Worm (Caenorhabditis elegans) whole organism, early embryonic: Measurements from ENCODE around the gene aagr-2.

Experiments
- B0310.2 ChIP-seq: sonication (generic microtip); optimal IDR thresholded peaks from 2 replicates; lab custom pipeline; 2016; ENCODE audit warnings: mild to moderate bottlenecking, missing genetic modification characterization, missing compliant biosample characterization
- F13C5.2 ChIP-seq: sonication (generic microtip); optimal IDR thresholded peaks from 2 replicates; lab custom pipeline; 2017; ENCODE audit warnings: mild to moderate bottlenecking, missing genetic modification characterization, inconsistent platforms, missing compliant biosample characterization
- aly-1 ChIP-seq: sonication (generic microtip); optimal IDR thresholded peaks from 2 replicates; lab custom pipeline; 2016; ENCODE audit warnings: missing genetic modification characterization, missing compliant biosample characterization
- ama-1 ChIP-seq: fragments of 150-350 bp; optimal IDR thresholded peaks from 2 replicates; lab custom pipeline; 2014
- ceh-13 ChIP-seq: fragments of 200-800 bp; sonication (Bioruptor generic); optimal IDR thresholded peaks from 2 replicates; lab custom pipeline; 2018; ENCODE audit warnings: mild to moderate bottlenecking, missing genetic modification characterization, missing compliant biosample characterization
- ceh-36 ChIP-seq: sonication (generic microtip); optimal IDR thresholded peaks from 2 replicates; lab custom pipeline; 2016; ENCODE audit warnings: missing genetic modification characterization, inconsistent platforms, missing compliant biosample characterization
- ets-7 ChIP-seq: sonication (generic microtip); optimal IDR thresholded peaks from 2 replicates; lab custom pipeline; 2016; ENCODE audit warnings: missing genotype, missing genetic modification characterization, missing compliant biosample characterization
- flt-1 ChIP-seq: fragments of 200-800 bp; sonication (Bioruptor generic); IDR thresholded peaks from 2 replicates; pipeline ENCODE4 v1.3.6; 2022; ENCODE audit warnings: missing genetic modification characterization, missing compliant biosample characterization
- hmbx-1 ChIP-seq: sonication (generic microtip); optimal IDR thresholded peaks from 2 replicates; lab custom pipeline; 2016; ENCODE audit warnings: mild to moderate bottlenecking, missing genetic modification characterization, missing compliant biosample characterization
- hmg-4 ChIP-seq: fragments of 200-800 bp; sonication (Bioruptor generic); optimal IDR thresholded peaks from 2 replicates; lab custom pipeline; 2018; ENCODE audit warnings: mild to moderate bottlenecking, missing genetic modification characterization, missing compliant biosample characterization
- hnd-1 ChIP-seq: sonication (generic microtip); optimal IDR thresholded peaks from 2 replicates; lab custom pipeline; 2016; ENCODE audit warnings: missing genetic modification characterization, missing compliant biosample characterization
- pes-1 ChIP-seq: fragments of 200-800 bp; sonication (Bioruptor generic); IDR thresholded peaks from 2 replicates; pipeline ENCODE4 v1.3.6; 2022; ENCODE audit warnings: missing genetic modification reagents, missing genetic modification characterization, missing compliant biosample characterization
- scrt-1 ChIP-seq: fragments of 200-800 bp; sonication (Bioruptor generic); IDR thresholded peaks from 2 replicates; pipeline ENCODE4 v1.3.6; 2022; ENCODE audit warnings: missing genetic modification characterization, missing compliant biosample characterization
- sea-1 ChIP-seq: fragments of 200-800 bp; sonication (Bioruptor generic); conservative IDR thresholded peaks from 2 replicates; pipeline ENCODE4 v1.3.6; 2022; ENCODE audit warnings: missing genetic modification characterization, missing compliant biosample characterization
- tbx-11 ChIP-seq: fragments of 200-800 bp; sonication (Bioruptor generic); IDR thresholded peaks from 2 replicates; pipeline ENCODE4 v1.3.6; 2022; ENCODE audit warnings: missing genetic modification characterization, missing compliant biosample characterization
- tbx-37 ChIP-seq: fragments of 200-800 bp; sonication (Bioruptor generic); conservative IDR thresholded peaks from 2 replicates; pipeline ENCODE4 v1.3.6; 2022; ENCODE audit warnings: missing genetic modification reagents, missing genetic modification characterization, missing compliant biosample characterization
- tra-4 ChIP-seq: sonication (generic microtip); optimal IDR thresholded peaks from 2 replicates; lab custom pipeline; 2017; ENCODE audit warnings: missing genetic modification characterization, missing compliant biosample characterization

The aagr-2 gene

DNA sequence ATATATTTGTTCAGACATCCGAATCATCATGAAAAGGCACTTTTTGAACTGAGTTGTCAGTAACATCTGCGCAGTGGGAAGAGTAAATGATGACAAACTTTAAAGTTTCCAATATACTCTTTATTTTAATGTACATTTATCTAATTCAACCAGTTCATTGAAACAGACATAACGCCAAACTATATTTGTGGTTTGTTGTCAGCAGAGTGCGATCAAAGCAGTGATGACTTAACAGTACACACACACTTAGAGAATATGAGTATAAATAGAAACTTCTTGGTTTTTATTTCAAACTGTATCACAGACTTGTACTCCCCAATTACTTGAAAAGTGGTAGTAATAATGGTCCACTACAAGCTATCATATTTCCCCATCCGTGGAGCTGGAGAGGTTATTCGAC, 41.6 kb downstream of the aagr-2 start, which contains the start of gene gst-8:
Gene gst-8 (plus strand): TSS at position 301 of the 400 bp plus-strand sequence.
- no peak for TF ChIP-seq pes-1 (GFP tag; lab: Robert Waterston, UW)
- no peak for TF ChIP-seq hnd-1 (tag; lab: Kevin White, UChicago)
- TF ChIP-seq sea-1: no peak
- no peak for TF ChIP-seq ets-7 (tag; lab: Kevin White, UChicago)
- no peak for TF ChIP-seq hmg-4
- TF ChIP-seq hmbx-1 (tag; lab: Kevin White, UChicago): no peak
- no peak for TF ChIP-seq ama-1

DNA sequence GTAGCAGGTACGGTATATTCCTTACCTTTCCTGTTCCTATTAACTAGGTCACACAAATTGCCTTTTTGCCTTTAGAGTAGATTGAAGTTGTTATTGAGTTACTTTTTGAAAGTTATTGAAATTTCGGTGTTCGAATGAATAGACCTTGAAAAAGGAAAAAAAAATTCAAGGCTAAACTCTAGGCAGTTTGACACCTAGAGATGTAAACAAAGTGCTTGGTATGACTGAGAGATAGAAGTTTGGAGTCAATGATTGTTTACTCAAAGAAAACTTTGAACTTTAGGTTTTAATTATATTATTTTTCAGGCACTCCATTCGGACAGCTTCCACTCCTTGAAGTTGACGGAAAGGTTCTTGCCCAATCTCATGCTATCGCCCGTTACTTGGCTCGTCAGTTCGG, 42.5 kb downstream of the aagr-2 start:
- TF ChIP-seq aly-1 (no peak), ceh-36 (no peak), hmg-4 (no peak), hnd-1 (tag; lab: Kevin White, UChicago) (no peak), flt-1 (GFP tag; lab: Robert Waterston, UW) (no peak), ama-1 (no peak), tbx-11 (GFP tag; lab: Robert Waterston, UW) (no peak)

DNA sequence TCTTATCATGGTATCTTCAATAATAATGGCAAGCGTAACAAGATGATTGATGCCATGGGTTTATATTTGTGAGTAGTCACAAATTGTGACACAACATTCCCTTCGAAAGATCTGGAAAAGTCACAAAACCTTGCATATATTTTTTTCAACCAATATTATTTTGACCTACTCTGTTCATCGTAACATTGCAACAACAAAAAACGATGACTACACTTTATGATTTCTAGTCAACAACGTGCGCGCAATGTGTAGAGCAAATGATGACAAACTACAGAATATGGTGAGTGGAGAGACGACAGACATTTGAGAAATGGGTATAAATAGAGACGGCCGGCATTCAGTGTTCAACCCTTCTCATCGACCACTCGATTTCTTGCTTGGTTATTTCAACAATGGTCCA, 43.3 kb downstream of the aagr-2 start, which contains the start of gene gst-7:
Gene gst-7 (plus strand): TSS at position 336 of the 400 bp plus-strand sequence.
- TF ChIP-seq hmbx-1 (tag; lab: Kevin White, UChicago): no peak
- TF ChIP-seq aly-1: no peak
- TF ChIP-seq F13C5.2 (tag; lab: Kevin White, UChicago): no peak
- no peak for TF ChIP-seq tra-4 (tag; lab: Kevin White, UChicago)
- no peak for TF ChIP-seq scrt-1 (GFP tag; lab: Robert Waterston, UW)
- TF ChIP-seq hnd-1 (tag; lab: Kevin White, UChicago): no peak
- TF ChIP-seq tbx-11 (GFP tag; lab: Robert Waterston, UW): no peak
- no peak for TF ChIP-seq sea-1
- no peak for TF ChIP-seq hmg-4
- TF ChIP-seq ceh-36: no peak
- no peak for TF ChIP-seq tbx-37 (GFP tag; lab: Robert Waterston, UW)
- TF ChIP-seq flt-1 (GFP tag; lab: Robert Waterston, UW): no peak

DNA sequence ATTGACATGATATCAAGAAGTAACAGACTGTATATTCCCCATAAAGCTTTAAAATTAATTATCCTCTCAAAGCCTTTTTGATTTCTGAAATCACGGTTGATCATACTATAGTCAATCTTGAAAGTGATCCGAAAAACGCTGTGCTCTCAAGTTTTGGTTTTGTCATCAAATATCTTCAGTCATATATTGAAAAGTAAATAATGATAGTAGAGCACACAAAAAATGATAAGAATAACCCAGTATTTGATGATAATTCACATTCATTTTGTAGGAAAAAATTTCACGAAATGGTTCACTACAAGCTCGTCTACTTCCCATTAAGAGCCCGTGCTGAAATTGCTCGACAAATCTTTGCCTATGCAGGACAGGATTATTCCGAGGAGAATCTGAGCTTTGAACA, 45.4 kb downstream of the aagr-2 start, which contains the start of gene gst-6:
Gene gst-6 (plus strand): TSS at position 263 of the 400 bp plus-strand sequence.
- TF ChIP-seq ceh-36 (no peak), B0310.2 (tag; lab: Kevin White, UChicago) (no peak), ceh-13 (GFP tag; lab: Kevin White, UChicago) (no peak), F13C5.2 (tag; lab: Kevin White, UChicago) (no peak), scrt-1 (GFP tag; lab: Robert Waterston, UW) (no peak), pes-1 (GFP tag; lab: Robert Waterston, UW) (no peak), ama-1 (no peak), flt-1 (GFP tag; lab: Robert Waterston, UW) (no peak), hmg-4 (no peak), sea-1 (no peak), hnd-1 (tag; lab: Kevin White, UChicago) (no peak), tbx-11 (GFP tag; lab: Robert Waterston, UW) (no peak), tbx-37 (GFP tag; lab: Robert Waterston, UW) (no peak), hmbx-1 (tag; lab: Kevin White, UChicago) (no peak), aly-1 (no peak), ets-7 (tag; lab: Kevin White, UChicago) (no peak), tra-4 (tag; lab: Kevin White, UChicago) (no peak)

DNA sequence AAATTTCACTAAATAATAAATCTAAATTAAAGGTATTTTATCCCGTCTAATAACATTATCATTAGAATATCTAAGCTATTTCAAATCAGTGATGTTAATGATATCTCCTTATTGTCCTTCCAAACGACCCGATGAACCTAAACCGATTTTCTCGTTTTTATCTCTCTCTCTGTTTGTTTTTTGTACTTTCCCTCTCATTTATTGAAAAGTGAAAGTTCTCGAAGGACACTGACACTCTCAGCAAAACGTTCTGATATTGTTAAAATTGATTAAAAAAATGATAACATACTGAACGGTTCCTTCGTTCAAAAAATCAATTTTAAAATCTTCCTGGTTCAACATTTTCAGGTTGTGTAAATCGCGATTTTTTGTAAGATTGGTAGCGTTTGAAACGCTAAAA, 49.0 kb downstream of the aagr-2 start, which contains the start of gene F11G11.13:
Gene F11G11.13 (minus strand): TSS at position 89 of the 400 bp plus-strand sequence.
- no peak for TF ChIP-seq F13C5.2 (tag; lab: Kevin White, UChicago)
- TF ChIP-seq flt-1 (GFP tag; lab: Robert Waterston, UW): no peak
- no peak for TF ChIP-seq aly-1
- no peak for TF ChIP-seq pes-1 (GFP tag; lab: Robert Waterston, UW)
- TF ChIP-seq scrt-1 (GFP tag; lab: Robert Waterston, UW): no peak
- TF ChIP-seq tbx-11 (GFP tag; lab: Robert Waterston, UW): no peak
- TF ChIP-seq tra-4 (tag; lab: Kevin White, UChicago): no peak
- TF ChIP-seq B0310.2 (tag; lab: Kevin White, UChicago): no peak
- no peak for TF ChIP-seq ceh-13 (GFP tag; lab: Kevin White, UChicago)
- no peak for TF ChIP-seq ceh-36
- TF ChIP-seq ets-7 (tag; lab: Kevin White, UChicago): no peak
- TF ChIP-seq hnd-1 (tag; lab: Kevin White, UChicago): no peak
- no peak for TF ChIP-seq ama-1
- no peak for TF ChIP-seq hmbx-1 (tag; lab: Kevin White, UChicago)
- no peak for TF ChIP-seq tbx-37 (GFP tag; lab: Robert Waterston, UW)
- no peak for TF ChIP-seq hmg-4
- no peak for TF ChIP-seq sea-1

DNA sequence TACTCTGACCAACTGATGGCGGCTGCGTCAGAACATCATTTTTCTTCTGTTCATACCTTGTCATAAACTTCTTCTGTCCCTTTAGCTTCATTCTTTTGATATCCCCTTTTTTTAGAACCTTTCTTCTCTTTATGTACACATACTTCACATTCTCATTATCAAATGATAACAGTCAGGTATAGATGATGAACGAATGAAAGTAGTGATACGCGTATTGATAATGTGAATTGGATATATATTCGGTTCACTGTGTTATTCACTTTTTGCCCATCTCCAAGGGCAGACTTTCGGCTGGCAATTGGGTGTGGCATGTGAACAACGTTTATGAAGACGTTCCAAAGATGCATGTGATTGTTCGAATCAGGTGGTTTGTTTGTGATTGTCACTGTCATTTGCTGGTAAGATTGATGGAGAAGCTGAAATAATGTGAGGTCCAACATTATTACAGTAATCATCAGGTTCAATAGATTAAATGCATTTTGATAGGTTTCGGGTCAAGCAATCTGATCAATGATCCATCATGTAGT, 50.6 kb downstream of the aagr-2 start, which contains the start of gene F11G11.15:
Gene F11G11.15 (plus strand): TSS at position 511 of the 527 bp plus-strand sequence.
- no peak for TF ChIP-seq scrt-1 (GFP tag; lab: Robert Waterston, UW)
- no peak for TF ChIP-seq hmg-4
- TF ChIP-seq flt-1 (GFP tag; lab: Robert Waterston, UW): no peak
- no peak for TF ChIP-seq ets-7 (tag; lab: Kevin White, UChicago)
- no peak for TF ChIP-seq aly-1
- TF ChIP-seq ceh-13 (GFP tag; lab: Kevin White, UChicago): no peak
- no peak for TF ChIP-seq ceh-36
- TF ChIP-seq pes-1 (GFP tag; lab: Robert Waterston, UW): no peak
- TF ChIP-seq B0310.2 (tag; lab: Kevin White, UChicago): no peak
- no peak for TF ChIP-seq ama-1
- TF ChIP-seq hmbx-1 (tag; lab: Kevin White, UChicago): no peak
- TF ChIP-seq hnd-1 (tag; lab: Kevin White, UChicago): no peak
- TF ChIP-seq sea-1: no peak
- TF ChIP-seq F13C5.2 (tag; lab: Kevin White, UChicago): no peak
- no peak for TF ChIP-seq tbx-11 (GFP tag; lab: Robert Waterston, UW)
- TF ChIP-seq tra-4 (tag; lab: Kevin White, UChicago): no peak
- no peak for TF ChIP-seq tbx-37 (GFP tag; lab: Robert Waterston, UW)

DNA sequence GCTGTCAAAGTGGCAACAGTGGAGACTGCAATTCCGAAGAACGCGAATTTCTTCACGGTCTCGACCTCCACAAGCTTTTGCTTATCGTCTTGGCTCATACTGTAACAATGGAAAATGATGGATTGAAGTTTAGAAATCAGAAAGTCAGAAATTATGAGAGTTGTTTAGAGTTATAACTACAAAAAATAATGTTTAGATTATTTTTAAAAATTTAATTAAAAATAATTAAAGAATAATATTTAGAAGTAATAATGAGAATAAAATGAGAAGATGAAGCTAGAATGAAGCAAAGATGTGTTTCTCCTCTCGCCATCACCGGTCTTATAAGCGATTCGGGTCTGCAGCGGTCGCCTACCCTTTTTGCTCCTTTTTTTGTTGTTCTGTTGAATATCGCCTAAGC, 52.0 kb downstream of the aagr-2 start, which contains the start of gene col-73:
Gene col-73 (minus strand): TSS at position 101 of the 400 bp plus-strand sequence.
- TF ChIP-seq B0310.2 (tag; lab: Kevin White, UChicago): no peak
- no peak for TF ChIP-seq sea-1
- TF ChIP-seq pes-1 (GFP tag; lab: Robert Waterston, UW): no peak
- TF ChIP-seq scrt-1 (GFP tag; lab: Robert Waterston, UW): no peak
- TF ChIP-seq tbx-37 (GFP tag; lab: Robert Waterston, UW): no peak
- TF ChIP-seq ceh-13 (GFP tag; lab: Kevin White, UChicago): no peak
- TF ChIP-seq hmbx-1 (tag; lab: Kevin White, UChicago): no peak
- TF ChIP-seq ama-1: no peak
- TF ChIP-seq tra-4 (tag; lab: Kevin White, UChicago): no peak
- no peak for TF ChIP-seq ets-7 (tag; lab: Kevin White, UChicago)
- no peak for TF ChIP-seq ceh-36
- no peak for TF ChIP-seq hmg-4
- no peak for TF ChIP-seq F13C5.2 (tag; lab: Kevin White, UChicago)
- TF ChIP-seq aly-1: no peak
- TF ChIP-seq flt-1 (GFP tag; lab: Robert Waterston, UW): no peak
- no peak for TF ChIP-seq tbx-11 (GFP tag; lab: Robert Waterston, UW)
- no peak for TF ChIP-seq hnd-1 (tag; lab: Kevin White, UChicago)
